Fruit fly (Drosophila melanogaster) whole organism, prepupa: ENCODE data around the gene Zpr1.

Experiments used
- Blimp-1 ChIP-seq: fragments of 200-800 bp; sonication (Bioruptor generic); optimal IDR thresholded peaks from 3 replicates; lab custom pipeline; 2017; ENCODE audit warnings: missing biosample characterization, missing genetic modification characterization, mild to moderate bottlenecking, moderate library complexity, missing genetic modification reagents
- CG10631 ChIP-seq: fragments of 200-800 bp; sonication (Bioruptor generic); optimal IDR thresholded peaks from 2 replicates; lab custom pipeline; 2016; ENCODE audit warnings: missing biosample characterization, missing genetic modification characterization
- CG10669 ChIP-seq: fragments of 200-800 bp; sonication (Bioruptor generic); optimal IDR thresholded peaks from 3 replicates; lab custom pipeline; 2018; ENCODE audit warnings: missing biosample characterization, mild to moderate bottlenecking, missing genetic modification characterization, moderate library complexity
- CG11762 ChIP-seq: fragments of 200-800 bp; sonication (Bioruptor generic); optimal IDR thresholded peaks from 3 replicates; lab custom pipeline; 2016; ENCODE audit warnings: missing biosample characterization, missing genetic modification characterization; ENCODE audit not compliant: insufficient read depth
- CG11902 ChIP-seq: fragments of 200-800 bp; sonication (Bioruptor generic); optimal IDR thresholded peaks from 3 replicates; lab custom pipeline; 2016; ENCODE audit warnings: missing biosample characterization, missing genetic modification characterization
- CG1621 ChIP-seq: fragments of 200-800 bp; sonication (Bioruptor generic); optimal IDR thresholded peaks from 3 replicates; lab custom pipeline; 2018; ENCODE audit warnings: missing biosample characterization, mild to moderate bottlenecking, missing genetic modification characterization
- CG16779 ChIP-seq: fragments of 200-800 bp; sonication (Bioruptor generic); optimal IDR thresholded peaks from 3 replicates; lab custom pipeline; 2017; ENCODE audit warnings: missing biosample characterization, mild to moderate bottlenecking, missing genetic modification characterization
- CG3032 ChIP-seq: fragments of 200-800 bp; optimal IDR thresholded peaks from 2 replicates; lab custom pipeline; 2019; ENCODE audit warnings: missing biosample characterization, mild to moderate bottlenecking, missing genetic modification characterization, moderate library complexity
- CG32006 ChIP-seq: fragments of 200-800 bp; sonication (Bioruptor generic); optimal IDR thresholded peaks from 3 replicates; lab custom pipeline; 2017; ENCODE audit warnings: missing biosample characterization, mild to moderate bottlenecking, missing genetic modification characterization
- CG34406 ChIP-seq: fragments of 200-800 bp; sonication (Bioruptor generic); optimal IDR thresholded peaks from 3 replicates; lab custom pipeline; 2016; ENCODE audit warnings: missing biosample characterization, missing genetic modification characterization
- CG3919 ChIP-seq: fragments of 200-800 bp; sonication (Bioruptor generic); optimal IDR thresholded peaks from 3 replicates; lab custom pipeline; 2016; ENCODE audit warnings: missing biosample characterization, missing genetic modification characterization
- CG6163 ChIP-seq: fragments of 200-800 bp; sonication (Bioruptor generic); IDR thresholded peaks from 3 replicates; pipeline ENCODE4 v1.3.6; 2022; ENCODE audit warnings: missing biosample characterization, missing genetic modification characterization
- CG6276 ChIP-seq: fragments of 200-800 bp; sonication (Bioruptor generic); optimal IDR thresholded peaks from 2 replicates; lab custom pipeline; 2017; ENCODE audit warnings: missing biosample characterization, mild to moderate bottlenecking, missing genetic modification characterization
- CG6792 ChIP-seq: fragments of 200-800 bp; sonication (Bioruptor generic); optimal IDR thresholded peaks from 3 replicates; lab custom pipeline; 2016; ENCODE audit warnings: missing biosample characterization, missing genetic modification characterization
- CG6808 ChIP-seq: fragments of 200-800 bp; sonication (Bioruptor generic); optimal IDR thresholded peaks from 3 replicates; lab custom pipeline; 2017; ENCODE audit warnings: missing biosample characterization, missing genetic modification characterization, mild to moderate bottlenecking, moderate library complexity, missing genetic modification reagents
- CG6854 ChIP-seq: fragments of 200-800 bp; sonication (Bioruptor generic); optimal IDR thresholded peaks from 2 replicates; lab custom pipeline; 2017; ENCODE audit warnings: missing biosample characterization, mild to moderate bottlenecking, missing genetic modification characterization
- CG7368 ChIP-seq: fragments of 200-800 bp; sonication (Bioruptor generic); optimal IDR thresholded peaks from 3 replicates; lab custom pipeline; 2016; ENCODE audit warnings: missing biosample characterization, missing genetic modification characterization
- CG8119 ChIP-seq: fragments of 200-800 bp; sonication (Bioruptor generic); IDR thresholded peaks from 3 replicates; pipeline ENCODE4 v1.3.6; 2022; ENCODE audit warnings: missing biosample characterization, missing genetic modification characterization
- CG8319 ChIP-seq: fragments of 200-800 bp; sonication (Bioruptor generic); optimal IDR thresholded peaks from 3 replicates; lab custom pipeline; 2016; ENCODE audit warnings: missing biosample characterization, missing genetic modification characterization
- CG8632 ChIP-seq: fragments of 200-800 bp; sonication (Bioruptor generic); optimal IDR thresholded peaks from 3 replicates; lab custom pipeline; 2016; ENCODE audit warnings: missing biosample characterization, missing genetic modification characterization
- Eip75B ChIP-seq: fragments of 200-800 bp; sonication (Bioruptor generic); optimal IDR thresholded peaks from 3 replicates; lab custom pipeline; 2016; ENCODE audit warnings: missing biosample characterization, missing genetic modification characterization
- Eip78C ChIP-seq: fragments of 200-800 bp; sonication (Bioruptor generic); peaks from one replicate; lab custom pipeline; 2016; ENCODE audit warnings: missing biosample characterization, missing genetic modification characterization
- Ets96B ChIP-seq: fragments of 200-800 bp; optimal IDR thresholded peaks from 2 replicates; lab custom pipeline; 2019; ENCODE audit warnings: missing biosample characterization, mild to moderate bottlenecking, missing genetic modification characterization, moderate library complexity
- Gug ChIP-seq: fragments of 200-800 bp; sonication (Bioruptor generic); IDR thresholded peaks from 2 replicates; pipeline ENCODE4 v1.3.6; 2022; ENCODE audit warnings: missing biosample characterization, missing genetic modification characterization
- Hr39 ChIP-seq: fragments of 200-800 bp; sonication (Bioruptor generic); optimal IDR thresholded peaks from 2 replicates; lab custom pipeline; 2016; ENCODE audit warnings: missing biosample characterization, missing genetic modification characterization
- Hr4 ChIP-seq: fragments of 200-800 bp; sonication (Bioruptor generic); optimal IDR thresholded peaks from 3 replicates; lab custom pipeline; 2016; ENCODE audit warnings: missing biosample characterization, missing genetic modification characterization
- Lpt ChIP-seq: fragments of 200-800 bp; sonication (Bioruptor generic); optimal IDR thresholded peaks from 3 replicates; lab custom pipeline; 2016; ENCODE audit warnings: missing biosample characterization, missing genetic modification characterization
- Met ChIP-seq: fragments of 200-800 bp; sonication (Bioruptor generic); optimal IDR thresholded peaks from 3 replicates; lab custom pipeline; 2016; ENCODE audit warnings: missing biosample characterization, missing genetic modification characterization
- Smox ChIP-seq: fragments of 200-800 bp; sonication (Bioruptor generic); optimal IDR thresholded peaks from 3 replicates; lab custom pipeline; 2016; ENCODE audit warnings: missing biosample characterization, missing genetic modification characterization
- Sox102F ChIP-seq: fragments of 200-800 bp; sonication (Bioruptor generic); optimal IDR thresholded peaks from 2 replicates; lab custom pipeline; 2016; ENCODE audit warnings: missing biosample characterization, mild to moderate bottlenecking, missing genetic modification characterization
- Sox15 ChIP-seq: fragments of 200-800 bp; sonication (Bioruptor generic); optimal IDR thresholded peaks from 3 replicates; lab custom pipeline; 2016; ENCODE audit warnings: missing biosample characterization, missing genetic modification characterization
- cyc ChIP-seq: fragments of 200-800 bp; sonication (Bioruptor generic); optimal IDR thresholded peaks from 3 replicates; lab custom pipeline; 2016; ENCODE audit warnings: missing biosample characterization, missing genetic modification characterization
- dac ChIP-seq: fragments of 200-800 bp; sonication (Bioruptor generic); optimal IDR thresholded peaks from 2 replicates; lab custom pipeline; 2017; ENCODE audit warnings: missing biosample characterization, mild to moderate bottlenecking, missing genetic modification characterization
- dsx ChIP-seq: fragments of 200-800 bp; optimal IDR thresholded peaks from 3 replicates; lab custom pipeline; 2019; ENCODE audit warnings: missing biosample characterization, mild to moderate bottlenecking, missing genetic modification characterization, moderate library complexity; ENCODE audit not compliant: poor library complexity, severe bottlenecking
- eg ChIP-seq: fragments of 200-800 bp; sonication (Bioruptor generic); IDR thresholded peaks from 3 replicates; pipeline ENCODE4 v1.3.6; 2022; ENCODE audit warnings: missing biosample characterization, missing genetic modification characterization
- esn ChIP-seq: fragments of 200-800 bp; sonication (Bioruptor generic); optimal IDR thresholded peaks from 2 replicates; lab custom pipeline; 2016; ENCODE audit warnings: missing biosample characterization, mild to moderate bottlenecking, missing genetic modification characterization, moderate library complexity
- fd85E ChIP-seq: fragments of 200-800 bp; sonication (Bioruptor generic); optimal IDR thresholded peaks from 3 replicates; lab custom pipeline; 2016; ENCODE audit warnings: missing biosample characterization, missing genetic modification characterization
- fkh ChIP-seq: fragments of 200-800 bp; sonication (Bioruptor generic); optimal IDR thresholded peaks from 3 replicates; lab custom pipeline; 2017; ENCODE audit warnings: missing biosample characterization, mild to moderate bottlenecking, missing genetic modification characterization, moderate library complexity
- net ChIP-seq: fragments of 200-800 bp; sonication (Bioruptor generic); optimal IDR thresholded peaks from 3 replicates; lab custom pipeline; 2016; ENCODE audit warnings: missing biosample characterization, missing genetic modification characterization
- pdm3 ChIP-seq: fragments of 200-800 bp; sonication (Bioruptor generic); optimal IDR thresholded peaks from 3 replicates; lab custom pipeline; 2016; ENCODE audit warnings: missing biosample characterization, missing genetic modification characterization
- salr ChIP-seq, 2 experiments: fragments of 200-800 bp; sonication (Bioruptor generic); optimal IDR thresholded peaks; 3 replicates each; lab custom pipeline; 2016 to 2018; ENCODE audit warnings: missing biosample characterization in 2 of 2, missing genetic modification characterization in 2 of 2, mild to moderate bottlenecking in 1 of 2
- spab ChIP-seq: fragments of 200-800 bp; sonication (Bioruptor generic); optimal IDR thresholded peaks from 2 replicates; lab custom pipeline; 2017; ENCODE audit warnings: missing biosample characterization, mild to moderate bottlenecking, missing genetic modification characterization, missing genetic modification reagents
- ss ChIP-seq, 2 experiments: fragments of 200-800 bp; sonication (Bioruptor generic); optimal IDR thresholded peaks; 2 replicates in 1 of 2; 3 replicates in 1 of 2; lab custom pipeline; 2017 to 2018; ENCODE audit warnings: mild to moderate bottlenecking in 2 of 2, missing biosample characterization in 2 of 2, missing genetic modification characterization in 2 of 2, moderate library complexity in 1 of 2
- svp ChIP-seq: fragments of 200-800 bp; sonication (Bioruptor generic); peaks from one replicate; lab custom pipeline; 2016; ENCODE audit warnings: missing biosample characterization, missing genetic modification characterization
- topi ChIP-seq: fragments of 200-800 bp; sonication (Bioruptor generic); optimal IDR thresholded peaks from 3 replicates; lab custom pipeline; 2016; ENCODE audit warnings: missing biosample characterization, missing genetic modification characterization

The Zpr1 gene

dm6 chrX:9118961-9119633 lies 42.8 kb downstream of the Zpr1 start:
- no peak for TF ChIP-seq CG34406 (GFP tag; lab: Kevin White, UChicago)
- peak; percentile 34 for TF ChIP-seq topi (GFP tag; lab: Kevin White, UChicago)
- TF ChIP-seq pdm3 (GFP tag; lab: Kevin White, UChicago): no peak
- TF ChIP-seq fd85E: no peak
- TF ChIP-seq spab (GFP tag; lab: Kevin White, UChicago): no peak
- no peak for TF ChIP-seq salr (GFP tag; optimal IDR thresholded peaks at IDR 0.05; lab: Kevin White, UChicago)
- no peak for TF ChIP-seq Blimp-1
- TF ChIP-seq CG10631 (GFP tag; lab: Kevin White, UChicago): no peak
- no peak for TF ChIP-seq CG6854 (GFP tag; lab: Kevin White, UChicago)
- peak; percentile 37 for TF ChIP-seq Met (GFP tag; lab: Kevin White, UChicago)
- TF ChIP-seq cyc (GFP tag; lab: Kevin White, UChicago): peak; percentile 38
- TF ChIP-seq CG10669: peak; percentile 37
- no peak for TF ChIP-seq Sox15
- no peak for TF ChIP-seq CG1621 (tag; lab: Kevin White, UChicago)
- no peak for TF ChIP-seq Eip75B (GFP tag; lab: Kevin White, UChicago)
- peak; percentile 47 for TF ChIP-seq CG6276 (GFP tag; lab: Kevin White, UChicago)
- 0 out of 3 replicates have a peak, but pooled peaks have one; percentile 55 for TF ChIP-seq eg (GFP tag; lab: Robert Waterston, UW)
- peak; percentile 10 for TF ChIP-seq CG11762 (GFP tag; lab: Kevin White, UChicago)
- no peak for TF ChIP-seq CG8119 (GFP tag; lab: Robert Waterston, UW)
- TF ChIP-seq Ets96B (tag; lab: Kevin White, UChicago): peak; percentile 12
- TF ChIP-seq CG8632 (GFP tag; lab: Kevin White, UChicago): no peak
- TF ChIP-seq Smox (GFP tag; lab: Kevin White, UChicago): no peak
- TF ChIP-seq Eip78C (GFP tag; lab: Kevin White, UChicago): peak; percentile 87
- no peak for TF ChIP-seq CG3032 (tag; lab: Kevin White, UChicago)
- peak; percentile 30 for TF ChIP-seq CG6808 (GFP tag; lab: Kevin White, UChicago)
- TF ChIP-seq dac (GFP tag; lab: Kevin White, UChicago): no peak
- peak in 1 of 2 experiments; percentile 6 for TF ChIP-seq ss (GFP tag; optimal IDR thresholded peaks at IDR 0.05; lab: Kevin White, UChicago)
- TF ChIP-seq Sox102F (GFP tag; lab: Kevin White, UChicago): no peak
- TF ChIP-seq Hr39 (GFP tag; lab: Kevin White, UChicago): no peak
- 0 out of 3 replicates have a peak, but pooled peaks have one; percentile 27 for TF ChIP-seq CG6163 (GFP tag; lab: Robert Waterston, UW)
- peak; percentile 58 for TF ChIP-seq Hr4 (GFP tag; lab: Kevin White, UChicago)
- no peak for TF ChIP-seq dsx (GFP tag; lab: Kevin White, UChicago)
- no peak for TF ChIP-seq Lpt (GFP tag; lab: Kevin White, UChicago)
- TF ChIP-seq CG3919 (GFP tag; lab: Kevin White, UChicago): peak; percentile 22
- TF ChIP-seq CG7368 (GFP tag; lab: Kevin White, UChicago): no peak
- peak; percentile 78 for TF ChIP-seq svp (GFP tag; lab: Kevin White, UChicago)
- TF ChIP-seq CG6792 (GFP tag; lab: Kevin White, UChicago): no peak
- TF ChIP-seq CG8319 (GFP tag; lab: Kevin White, UChicago): no peak
- no peak for TF ChIP-seq Gug (GFP tag; lab: Robert Waterston, UW)
- no peak for TF ChIP-seq CG11902 (GFP tag; lab: Kevin White, UChicago)
- TF ChIP-seq esn: no peak
- TF ChIP-seq CG32006 (GFP tag; lab: Kevin White, UChicago): no peak
- no peak for TF ChIP-seq fkh (GFP tag; lab: Kevin White, UChicago)
- no peak for TF ChIP-seq CG16779
- TF ChIP-seq net: no peak
- TF ChIP-seq, all 60 proteins: peak for 15
